Fruit fly (Drosophila melanogaster): ENCODE data around the gene CtsB.

Gene CtsB

dm6 chrX:13744599-13745052 lies 37.3 kb downstream of the CtsB start, which contains the start of gene Grip91:
Gene Grip91 (minus strand): TSS chrX:13744683.
- TF ChIP-seq CG8478 (optimal IDR thresholded peaks at IDR 0.05) (no peak), EcR (GFP tag; optimal IDR thresholded peaks at IDR 0.05) (no peak), pan (optimal IDR thresholded peaks at IDR 0.05) (no peak), psq (optimal IDR thresholded peaks at IDR 0.05) (no peak), usp (GFP tag; optimal IDR thresholded peaks at IDR 0.05) (no peak), Dll (optimal IDR thresholded peaks at IDR 0.05) (no peak)

- no peak for TF ChIP-seq CG8478 (optimal IDR thresholded peaks at IDR 0.05)
- no peak for TF ChIP-seq Dll (optimal IDR thresholded peaks at IDR 0.05)
- no peak for TF ChIP-seq pan (optimal IDR thresholded peaks at IDR 0.05)
- TF ChIP-seq EcR (GFP tag; optimal IDR thresholded peaks at IDR 0.05) = no peak
- no peak for TF ChIP-seq usp (GFP tag; optimal IDR thresholded peaks at IDR 0.05)
- no peak for TF ChIP-seq psq (optimal IDR thresholded peaks at IDR 0.05)
Observed at dm6 chrX:13740992-13741391, 41.0 kb downstream of the CtsB start.

dm6 chrX:13740062-13740461 lies 41.9 kb downstream of the CtsB start:
- TF ChIP-seq psq (optimal IDR thresholded peaks at IDR 0.05) = no peak

DNA sequence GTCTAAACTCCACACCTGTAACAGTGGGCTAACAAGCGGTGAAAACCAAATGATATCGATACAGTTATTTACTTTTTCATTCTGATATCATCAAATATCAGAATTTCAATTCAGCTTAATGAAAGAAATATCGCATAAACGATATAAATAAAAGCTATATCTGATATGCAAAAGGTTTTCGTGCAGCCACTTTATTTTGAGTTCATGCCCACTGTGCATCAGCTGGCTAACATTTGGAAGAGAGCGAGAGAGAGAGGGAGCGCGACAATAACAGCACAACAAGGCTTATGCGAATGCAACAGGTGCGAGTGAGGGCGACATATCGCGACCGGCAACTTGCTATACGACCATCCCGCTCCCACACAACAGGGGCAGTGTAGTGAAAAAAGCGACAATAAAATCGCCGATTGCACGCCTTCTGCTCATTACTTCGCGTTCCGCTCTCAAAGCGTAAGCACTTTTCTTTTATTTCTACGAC lies 42.5 kb downstream of the CtsB start, which contains the start of gene CG11151:
Gene CG11151 (plus strand): TSS at position 334 of the 478 bp plus-strand sequence.
- TF ChIP-seq CG8478 (optimal IDR thresholded peaks at IDR 0.05) (peak; percentile 92), EcR (GFP tag; optimal IDR thresholded peaks at IDR 0.05) (no peak)

- TF ChIP-seq pan (optimal IDR thresholded peaks at IDR 0.05) (no peak), CG8478 (optimal IDR thresholded peaks at IDR 0.05) (no peak), psq (optimal IDR thresholded peaks at IDR 0.05) (no peak), usp (GFP tag; optimal IDR thresholded peaks at IDR 0.05) (no peak), Dll (optimal IDR thresholded peaks at IDR 0.05) (no peak), EcR (GFP tag; optimal IDR thresholded peaks at IDR 0.05) (no peak)
Observed at dm6 chrX:13737939-13738338, 44.0 kb downstream of the CtsB start, which contains the start of gene CG11134. Gene CG11134 (plus strand): TSS chrX:13737942.

- TF ChIP-seq pan (optimal IDR thresholded peaks at IDR 0.05) = no peak
- TF ChIP-seq usp (GFP tag; optimal IDR thresholded peaks at IDR 0.05) = no peak
- TF ChIP-seq psq (optimal IDR thresholded peaks at IDR 0.05) = no peak
- no peak for TF ChIP-seq Dll (optimal IDR thresholded peaks at IDR 0.05)
- TF ChIP-seq CG8478 (optimal IDR thresholded peaks at IDR 0.05) = no peak
- no peak for TF ChIP-seq EcR (GFP tag; optimal IDR thresholded peaks at IDR 0.05)
Observed at dm6 chrX:13736174-13736482, 45.8 kb downstream of the CtsB start, which contains the start of gene g. Gene g (minus strand): TSS chrX:13736278.

DNA sequence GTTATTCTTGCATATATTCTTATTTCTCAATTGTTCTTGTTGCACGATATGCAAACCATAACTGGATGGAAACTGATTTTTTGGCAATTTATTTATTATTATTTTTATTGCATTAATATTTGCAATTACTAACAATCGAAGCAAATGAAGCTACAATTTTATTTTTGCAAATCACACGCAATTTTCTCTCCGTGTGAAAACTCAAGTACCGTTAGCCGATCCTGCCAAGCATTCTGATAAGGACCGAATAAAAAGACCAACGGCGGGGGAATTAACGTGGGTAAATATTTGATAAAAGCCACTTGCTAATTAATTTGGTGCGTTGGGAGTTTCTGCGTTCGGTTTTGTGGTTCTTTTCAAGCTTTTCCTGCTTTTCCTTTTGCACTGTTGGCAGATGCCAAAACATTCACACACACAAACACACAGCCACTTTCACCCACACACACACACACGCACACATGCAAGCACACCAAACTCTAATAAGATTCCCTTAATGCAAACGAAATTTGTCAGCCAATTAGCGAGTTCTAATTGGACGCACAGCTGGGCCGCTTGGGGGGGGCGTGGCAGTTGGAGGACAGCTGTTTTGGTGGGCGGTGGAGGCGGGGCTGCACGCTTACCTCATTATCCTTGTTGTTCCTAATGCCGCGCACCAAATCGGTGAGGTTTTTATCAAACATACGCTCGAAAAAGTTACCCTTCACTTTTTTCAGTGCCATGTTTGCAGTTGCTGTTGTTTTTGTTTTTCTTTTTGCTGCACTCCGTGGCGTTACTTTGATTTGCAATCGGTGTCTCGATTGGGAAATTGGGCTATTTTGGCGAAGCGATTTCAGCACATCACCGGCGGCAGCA lies 46.4 kb downstream of the CtsB start:
- TF ChIP-seq Dll (optimal IDR thresholded peaks at IDR 0.05) = no peak

- TF ChIP-seq Dll (optimal IDR thresholded peaks at IDR 0.05) (no peak), CG8478 (optimal IDR thresholded peaks at IDR 0.05) (no peak), EcR (GFP tag; optimal IDR thresholded peaks at IDR 0.05) (no peak), psq (optimal IDR thresholded peaks at IDR 0.05) (no peak), pan (optimal IDR thresholded peaks at IDR 0.05) (no peak), usp (GFP tag; optimal IDR thresholded peaks at IDR 0.05) (no peak)
Observed at dm6 chrX:13734866-13735265, 47.1 kb downstream of the CtsB start.
